Worm (Caenorhabditis elegans): ENCODE data around the gene math-33.
A peak's percentile ranks its signal among the peaks of the same experiment; 100 is the strongest.

The math-33 gene

DNA sequence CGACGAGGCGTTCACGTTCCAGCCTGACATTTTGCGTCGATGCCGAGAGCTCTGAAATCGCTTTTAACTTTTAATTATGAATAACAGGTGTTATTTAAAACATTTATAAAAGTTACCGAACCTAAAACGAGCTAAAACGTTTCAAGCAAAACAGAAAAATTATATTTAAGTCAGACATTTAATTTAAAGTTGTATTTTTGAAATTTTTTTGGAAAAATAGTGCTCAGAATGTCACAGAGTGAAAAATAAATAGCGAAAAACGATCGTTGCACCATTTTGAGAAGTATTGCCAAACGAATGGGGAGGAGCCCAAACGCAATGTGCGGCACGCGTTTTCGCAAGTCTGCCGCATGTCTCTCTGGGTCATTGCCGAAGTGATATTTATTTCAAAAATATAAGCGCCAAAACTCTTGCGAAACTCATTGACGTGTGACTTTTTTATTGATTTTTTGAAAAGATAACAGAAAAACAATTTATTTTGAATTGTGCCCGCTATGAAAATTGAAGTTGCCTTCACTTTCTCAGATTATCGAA lies 599 bp upstream of the math-33 start, which contains the start of gene erfa-3 (continued):
- TF ChIP-seq pqm-1 (tag; optimal IDR thresholded peaks at IDR 0.05) = no peak
- TF ChIP-seq unc-3 (GFP tag; conservative IDR thresholded peaks at IDR 0.05) = no peak
- peak; percentile 68 for TF ChIP-seq unc-3 (tag; optimal IDR thresholded peaks at IDR 0.05)
- TF ChIP-seq fkh-10 (GFP tag; optimal IDR thresholded peaks at IDR 0.05) = no peak
- peak; percentile 72 for TF ChIP-seq hlh-6 (tag; optimal IDR thresholded peaks at IDR 0.05)
- peak; percentile 24; the same call in 1 of the 2 replicates for TF ChIP-seq ceh-45 (GFP tag; IDR thresholded peaks at IDR 0.05)
- no peak for TF ChIP-seq ama-1 (optimal IDR thresholded peaks at IDR 0.05)
- TF ChIP-seq odd-2 (tag; optimal IDR thresholded peaks at IDR 0.05) = peak; percentile 68
- TF ChIP-seq lin-11 (tag; optimal IDR thresholded peaks at IDR 0.05) = peak; percentile 54
- TF ChIP-seq F13H6.1 (tag; optimal IDR thresholded peaks at IDR 0.05) = peak; percentile 63
- TF ChIP-seq hlh-13 (GFP tag; optimal IDR thresholded peaks at IDR 0.05) = peak; percentile 18
- TF ChIP-seq tbx-7 (tag; optimal IDR thresholded peaks at IDR 0.05) = peak; percentile 44
- peak; percentile 88 for TF ChIP-seq tbx-2 (tag; optimal IDR thresholded peaks at IDR 0.05)
- no peak for TF ChIP-seq nhr-11 (tag; optimal IDR thresholded peaks at IDR 0.05)
- TF ChIP-seq lim-6 (tag; optimal IDR thresholded peaks at IDR 0.05) = peak; percentile 49
- TF ChIP-seq eyg-1 (tag; optimal IDR thresholded peaks at IDR 0.05) = no peak
- peak; percentile 63 for TF ChIP-seq ztf-16 (tag; optimal IDR thresholded peaks at IDR 0.05)
- TF ChIP-seq ceh-19 (GFP tag; optimal IDR thresholded peaks at IDR 0.05) = peak; percentile 82
- TF ChIP-seq unc-55 (GFP tag; optimal IDR thresholded peaks at IDR 0.05) = no peak
- peak; percentile 68 for TF ChIP-seq hlh-8 (tag; optimal IDR thresholded peaks at IDR 0.05)
- TF ChIP-seq rnt-1 (tag; optimal IDR thresholded peaks at IDR 0.05) = peak; percentile 69
- TF ChIP-seq pag-3 (tag; optimal IDR thresholded peaks at IDR 0.05; ENCODE audit: borderline replicate concordance) = no peak
- TF ChIP-seq madf-2 (tag; optimal IDR thresholded peaks at IDR 0.05) = peak; percentile 67
- TF ChIP-seq unc-86 (tag; optimal IDR thresholded peaks at IDR 0.05) = peak; percentile 74
- peak; percentile 71 for TF ChIP-seq T23F11.4 (GFP tag; optimal IDR thresholded peaks at IDR 0.05)
- TF ChIP-seq C38D4.7 (GFP tag; optimal IDR thresholded peaks at IDR 0.05) = peak; percentile 71
- peak; percentile 73 for TF ChIP-seq K02D7.2 (tag; optimal IDR thresholded peaks at IDR 0.05)
- peak; percentile 65 for TF ChIP-seq ceh-2 (tag; optimal IDR thresholded peaks at IDR 0.05)
- no peak for TF ChIP-seq dve-1 (tag; optimal IDR thresholded peaks at IDR 0.05)
- peak; percentile 84 for TF ChIP-seq ref-2 (tag; optimal IDR thresholded peaks at IDR 0.05)
- TF ChIP-seq mec-3 (tag; optimal IDR thresholded peaks at IDR 0.05; ENCODE audit: borderline replicate concordance) = no peak
- TF ChIP-seq ceh-14 (tag; optimal IDR thresholded peaks at IDR 0.05) = peak; percentile 91

DNA sequence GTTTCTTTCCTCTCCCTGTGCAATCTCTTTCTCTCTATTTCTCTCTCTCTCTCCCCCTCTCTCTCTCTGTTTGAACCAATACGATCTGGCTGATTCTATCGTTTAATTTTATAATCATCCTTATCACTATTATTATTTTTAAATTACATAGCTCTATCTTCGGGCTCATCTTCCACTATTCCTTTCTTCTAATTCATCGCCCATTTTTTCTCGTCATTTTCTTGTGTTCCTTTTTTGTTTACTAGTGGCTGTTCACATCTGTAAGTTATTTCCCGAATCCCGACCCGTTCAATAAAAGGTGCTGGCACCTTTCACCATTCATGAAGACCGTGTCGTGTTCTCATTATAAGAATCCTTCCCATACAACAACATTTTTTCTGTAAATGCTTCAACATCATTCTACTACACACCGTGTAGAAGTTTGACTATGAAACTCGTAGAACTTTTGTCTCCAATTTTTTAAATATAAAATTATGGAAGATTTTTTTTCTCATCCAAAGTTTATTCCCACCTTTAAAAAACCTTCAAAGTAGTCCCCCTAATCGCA lies 4.5 kb downstream of the math-33 start:
- TF ChIP-seq K02D7.2 (tag; optimal IDR thresholded peaks at IDR 0.05) = no peak
- TF ChIP-seq sdc-2 (tag; optimal IDR thresholded peaks at IDR 0.05) = no peak
- no peak for TF ChIP-seq pag-3 (tag; optimal IDR thresholded peaks at IDR 0.05; ENCODE audit: borderline replicate concordance)
- TF ChIP-seq T23F11.4 (GFP tag; optimal IDR thresholded peaks at IDR 0.05) = no peak
- no peak for TF ChIP-seq nhr-11 (tag; optimal IDR thresholded peaks at IDR 0.05)
- no peak for TF ChIP-seq ceh-2 (tag; optimal IDR thresholded peaks at IDR 0.05)
- no peak for TF ChIP-seq ceh-19 (GFP tag; optimal IDR thresholded peaks at IDR 0.05)
- TF ChIP-seq mec-3 (tag; optimal IDR thresholded peaks at IDR 0.05; ENCODE audit: borderline replicate concordance) = no peak

DNA sequence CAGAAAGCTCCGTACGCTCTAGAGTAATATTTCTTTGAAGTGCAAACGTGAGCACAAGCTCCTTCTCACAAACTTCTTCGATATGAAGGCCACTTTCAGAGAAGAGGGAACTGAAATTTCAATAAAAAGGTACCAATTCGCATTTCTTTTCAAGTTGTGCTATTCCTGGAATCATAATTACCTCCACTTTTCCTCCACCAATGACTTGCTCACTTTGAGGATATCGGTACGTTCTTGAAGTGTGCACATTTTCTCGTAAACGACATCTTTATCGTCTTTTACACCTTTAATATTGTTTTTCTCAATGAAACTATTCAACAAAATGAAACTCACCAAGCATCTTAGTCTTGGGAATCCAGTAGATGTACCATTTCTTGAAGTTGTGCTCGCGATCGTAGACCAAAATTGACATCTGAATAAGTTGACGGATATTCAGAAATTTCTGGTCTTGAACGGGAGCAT lies 5.6 kb downstream of the math-33 start, which contains the start of gene scb-1:
TSS of gene scb-1 (minus strand) at position 412 of the 462 bp plus-strand sequence.
- TF ChIP-seq ttx-3 (tag; optimal IDR thresholded peaks at IDR 0.05) = no peak
- TF ChIP-seq C38D4.7 (GFP tag; optimal IDR thresholded peaks at IDR 0.05) = no peak

DNA sequence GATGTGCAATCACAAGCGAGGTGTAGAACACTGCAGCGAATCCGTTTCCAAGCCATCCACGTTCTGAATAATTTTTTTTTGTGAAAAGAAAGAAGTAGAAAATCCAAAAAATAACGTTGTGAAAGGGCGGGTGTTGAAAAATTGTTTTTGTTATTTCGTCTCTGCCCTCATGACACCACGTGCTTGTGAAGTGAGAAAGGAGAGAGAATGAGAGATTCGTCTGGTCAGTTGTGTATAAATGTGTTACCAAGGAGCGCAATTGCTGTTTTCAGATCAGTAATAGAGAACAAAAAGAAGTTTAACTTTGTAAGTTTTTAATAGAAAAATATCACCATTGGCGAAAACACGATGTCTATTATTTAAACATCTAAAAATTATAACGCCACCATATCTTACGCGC lies 7.5 kb downstream of the math-33 start:
- TF ChIP-seq fkh-6 (tag; optimal IDR thresholded peaks at IDR 0.05) (no peak), npax-4 (tag; optimal IDR thresholded peaks at IDR 0.05) (no peak), unc-42 (tag; optimal IDR thresholded peaks at IDR 0.05) (peak; percentile 77), pha-4 (tag; optimal IDR thresholded peaks at IDR 0.05) (no peak), C08G9.2 (tag; optimal IDR thresholded peaks at IDR 0.05) (no peak), ceh-48 (tag; optimal IDR thresholded peaks at IDR 0.05) (no peak), ceh-2 (tag; optimal IDR thresholded peaks at IDR 0.05) (no peak), ztf-16 (tag; optimal IDR thresholded peaks at IDR 0.05) (no peak), hlh-30 (tag; optimal IDR thresholded peaks at IDR 0.05; ENCODE audit: insufficient read depth) (peak; percentile 81), elt-2 (tag; optimal IDR thresholded peaks at IDR 0.05) (no peak), hlh-8 (tag; optimal IDR thresholded peaks at IDR 0.05) (no peak), F13H6.1 (tag; optimal IDR thresholded peaks at IDR 0.05) (no peak), pqm-1 (tag; optimal IDR thresholded peaks at IDR 0.05) (no peak), sox-2 (GFP tag; IDR thresholded peaks at IDR 0.05) (no peak)
